Fruit fly (Drosophila melanogaster) whole organism, wandering third instar larva: ENCODE data around the gene Tim17a1.

Source experiments
- Abd-B ChIP-seq: fragments of >200 bp; optimal IDR thresholded peaks from 2 replicates; lab custom pipeline; 2017; ENCODE audit warnings: missing biosample characterization, missing genetic modification characterization
- CG9705 ChIP-seq: fragments of 200-800 bp; sonication (Bioruptor generic); optimal IDR thresholded peaks from 2 replicates; lab custom pipeline; 2018; ENCODE audit warnings: missing biosample characterization, mild to moderate bottlenecking, missing genetic modification characterization
- CrebA ChIP-seq: fragments of 200-800 bp; sonication (Bioruptor generic); optimal IDR thresholded peaks from 2 replicates; lab custom pipeline; 2016; ENCODE audit warnings: missing biosample characterization, mild to moderate bottlenecking, missing genetic modification characterization, borderline replicate concordance
- Dfd ChIP-seq: fragments of >200 bp; optimal IDR thresholded peaks from 2 replicates; lab custom pipeline; 2017; ENCODE audit warnings: missing biosample characterization, missing genetic modification characterization
- Dif ChIP-seq: fragments of 200-275, 200-300 bp; sonication (Bioruptor generic); optimal IDR thresholded peaks from 2 replicates; lab custom pipeline; 2018; ENCODE audit warnings: missing biosample characterization, missing genetic modification characterization; ENCODE audit not compliant: partially characterized antibody
- GATAd ChIP-seq: sonication (Bioruptor generic); optimal IDR thresholded peaks from 2 replicates; lab custom pipeline; 2016; ENCODE audit warnings: missing biosample characterization, missing genetic modification characterization
- HLH106 ChIP-seq: fragments of 200-800 bp; optimal IDR thresholded peaks from 3 replicates; lab custom pipeline; 2019; ENCODE audit warnings: missing biosample characterization, mild to moderate bottlenecking, missing genetic modification characterization, moderate library complexity
- Hr78 ChIP-seq: fragments of >200 bp; optimal IDR thresholded peaks from 2 replicates; lab custom pipeline; 2017; ENCODE audit warnings: missing biosample characterization, missing genetic modification characterization
- Hr83 ChIP-seq: fragments of 200-300 bp; sonication (Bioruptor generic); optimal IDR thresholded peaks from 2 replicates; lab custom pipeline; 2016; ENCODE audit warnings: missing biosample characterization, mild to moderate bottlenecking, missing genetic modification characterization, moderate library complexity; ENCODE audit not compliant: poor library complexity, severe bottlenecking
- Myc ChIP-seq: fragments of >200 bp; optimal IDR thresholded peaks from 2 replicates; lab custom pipeline; 2017
- N ChIP-seq: fragments of >200 bp; optimal IDR thresholded peaks from 2 replicates; lab custom pipeline; 2018; ENCODE audit warnings: missing biosample characterization, missing external identifiers, missing genetic modification characterization
- Rel ChIP-seq, 2 experiments: fragments of 200-800 bp; sonication (Bioruptor generic) in 1 of 2; optimal IDR thresholded peaks; 2 replicates in 1 of 2; 3 replicates in 1 of 2; lab custom pipeline; 2016 to 2019; ENCODE audit warnings: mild to moderate bottlenecking in 2 of 2, missing biosample characterization in 2 of 2, missing genetic modification characterization in 2 of 2, moderate library complexity in 1 of 2
- Sp1 ChIP-seq: fragments of 200-800 bp; sonication (Bioruptor generic); optimal IDR thresholded peaks from 3 replicates; lab custom pipeline; 2019; ENCODE audit warnings: missing biosample characterization, mild to moderate bottlenecking, missing genetic modification characterization, moderate library complexity
- Vsx2 ChIP-seq: fragments of 200-300, 225-300 bp; sonication (Bioruptor generic); optimal IDR thresholded peaks from 2 replicates; lab custom pipeline; 2018; ENCODE audit warnings: missing biosample characterization, missing genetic modification characterization; ENCODE audit not compliant: partially characterized antibody
- br ChIP-seq: fragments of 200-800 bp; sonication (Bioruptor generic); optimal IDR thresholded peaks from 2 replicates; lab custom pipeline; 2016; ENCODE audit warnings: missing biosample characterization, missing genetic modification characterization
- brk ChIP-seq: fragments of 200-800 bp; sonication (Bioruptor generic); optimal IDR thresholded peaks from 2 replicates; lab custom pipeline; 2016; ENCODE audit warnings: missing biosample characterization, mild to moderate bottlenecking, missing genetic modification characterization
- dl ChIP-seq, 2 experiments: fragments of 175-275, 200-275 bp in 1 of 2; fragments of 200-275 bp in 1 of 2; sonication (Bioruptor generic); optimal IDR thresholded peaks; lab custom pipeline; 2018; ENCODE audit warnings: mild to moderate bottlenecking in 2 of 2, missing biosample characterization in 2 of 2, missing genetic modification characterization in 2 of 2, moderate library complexity in 2 of 2; ENCODE audit not compliant: partially characterized antibody in 2 of 2, insufficient read depth in 1 of 2
- dmrt93B ChIP-seq: fragments of 200-800 bp; sonication (Bioruptor generic); optimal IDR thresholded peaks from 2 replicates; lab custom pipeline; 2018; ENCODE audit warnings: missing biosample characterization, mild to moderate bottlenecking, missing genetic modification characterization
- dsf ChIP-seq: sonication (Bioruptor generic); optimal IDR thresholded peaks from 2 replicates; lab custom pipeline; 2016; ENCODE audit warnings: missing biosample characterization, missing genetic modification characterization, borderline replicate concordance
- ey ChIP-seq: fragments of 200-800 bp; sonication (Bioruptor generic); optimal IDR thresholded peaks from 2 replicates; lab custom pipeline; 2016; ENCODE audit warnings: missing biosample characterization, missing genetic modification characterization
- foxo ChIP-seq, 2 experiments: fragments of 200-800 bp; sonication (Bioruptor generic); optimal IDR thresholded peaks; 2 replicates in 1 of 2; 3 replicates in 1 of 2; lab custom pipeline; 2016 to 2017; ENCODE audit warnings: missing biosample characterization in 2 of 2, missing genetic modification characterization in 2 of 2
- fru ChIP-seq: fragments of 200-800 bp; sonication (Bioruptor generic); optimal IDR thresholded peaks from 3 replicates; lab custom pipeline; 2016; ENCODE audit warnings: missing biosample characterization, mild to moderate bottlenecking, missing genetic modification characterization
- jim ChIP-seq: fragments of 175-275, 200-325 bp; sonication (Bioruptor generic); optimal IDR thresholded peaks from 2 replicates; lab custom pipeline; 2016; ENCODE audit warnings: missing biosample characterization, mild to moderate bottlenecking, missing genetic modification characterization
- lola ChIP-seq: fragments of >200 bp; optimal IDR thresholded peaks from 2 replicates; lab custom pipeline; 2017; ENCODE audit warnings: missing biosample characterization, missing genetic modification characterization
- pan ChIP-seq: fragments of >200 bp; optimal IDR thresholded peaks from 2 replicates; lab custom pipeline; 2017
- rgr ChIP-seq: fragments of 200-800 bp; sonication (Bioruptor generic); optimal IDR thresholded peaks from 3 replicates; lab custom pipeline; 2016; ENCODE audit warnings: missing biosample characterization, mild to moderate bottlenecking, missing genetic modification characterization
- sage ChIP-seq: fragments of 200-800 bp; sonication (Bioruptor generic); optimal IDR thresholded peaks from 2 replicates; lab custom pipeline; 2016; ENCODE audit warnings: missing biosample characterization, mild to moderate bottlenecking, missing genetic modification characterization
- sv ChIP-seq: fragments of 200-800 bp; sonication (Bioruptor generic); optimal IDR thresholded peaks from 3 replicates; lab custom pipeline; 2016; ENCODE audit warnings: missing biosample characterization, missing genetic modification characterization

The Tim17a1 gene

DNA sequence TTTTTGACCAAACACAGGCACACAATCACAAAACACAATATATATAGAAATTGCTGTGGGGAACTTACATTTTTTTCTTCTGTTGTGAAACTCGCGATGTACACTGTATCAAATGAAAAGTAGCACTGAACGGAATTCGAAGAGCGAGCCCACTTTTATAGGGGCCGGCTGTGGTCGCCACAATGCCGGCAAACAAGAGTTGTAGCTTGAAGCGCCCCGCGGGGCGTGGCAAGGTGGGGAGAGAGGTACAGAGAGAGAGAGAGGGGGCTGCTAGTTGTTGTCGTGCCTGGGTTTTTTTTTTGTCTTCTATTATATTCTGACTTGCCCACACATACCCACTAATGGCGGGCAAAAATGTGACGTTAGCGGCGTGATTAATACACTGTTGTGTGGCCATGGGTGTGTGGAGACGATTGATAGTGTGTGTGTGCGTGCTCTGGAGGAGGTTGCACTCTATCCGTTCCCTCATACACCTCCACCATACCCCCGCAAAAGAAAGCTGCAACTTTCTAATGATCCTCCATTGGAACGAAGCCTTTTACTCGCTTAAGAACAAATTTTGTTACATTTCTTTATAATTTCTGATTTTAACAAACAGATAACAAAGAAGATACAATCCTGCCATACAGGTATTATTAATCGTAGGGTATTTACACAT lies 4.8 kb upstream of the Tim17a1 start, which contains the start of gene GstD1 (continued):
- TF ChIP-seq Dfd (GFP tag; lab: Kevin White, UChicago) (no peak), GATAd (no peak), brk (GFP tag; lab: Kevin White, UChicago) (no peak), Myc (no peak), sage (GFP tag; lab: Kevin White, UChicago) (no peak), Hr78 (GFP tag; lab: Kevin White, UChicago) (no peak), CrebA (GFP tag; lab: Kevin White, UChicago) (no peak), jim (peak; percentile 83), dsf (GFP tag; lab: Kevin White, UChicago) (no peak), lola (GFP tag; lab: Kevin White, UChicago) (no peak)

DNA sequence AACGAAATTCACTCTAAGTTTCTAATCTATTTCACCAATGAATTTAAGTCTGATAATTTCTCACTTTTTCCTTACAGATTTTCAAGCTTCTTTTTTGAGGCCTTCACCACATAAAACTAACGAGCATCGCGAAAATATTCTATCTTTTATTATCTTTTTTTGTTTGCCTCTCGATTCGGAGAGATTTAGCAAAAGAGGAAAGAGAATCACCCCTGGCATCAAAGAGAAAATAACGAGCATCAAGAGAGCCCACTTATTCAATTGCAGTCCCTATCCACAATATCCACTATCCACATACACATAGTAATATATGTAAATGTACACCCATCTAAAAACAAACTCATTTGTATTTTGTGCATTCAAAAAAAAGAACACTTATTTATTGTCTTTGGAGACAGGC lies 3.0 kb upstream of the Tim17a1 start, which contains the start of gene GstD9:
Gene GstD9 (minus strand): TSS at position 101 of the 400 bp plus-strand sequence.
- no peak for TF ChIP-seq dsf (GFP tag; lab: Kevin White, UChicago)

DNA sequence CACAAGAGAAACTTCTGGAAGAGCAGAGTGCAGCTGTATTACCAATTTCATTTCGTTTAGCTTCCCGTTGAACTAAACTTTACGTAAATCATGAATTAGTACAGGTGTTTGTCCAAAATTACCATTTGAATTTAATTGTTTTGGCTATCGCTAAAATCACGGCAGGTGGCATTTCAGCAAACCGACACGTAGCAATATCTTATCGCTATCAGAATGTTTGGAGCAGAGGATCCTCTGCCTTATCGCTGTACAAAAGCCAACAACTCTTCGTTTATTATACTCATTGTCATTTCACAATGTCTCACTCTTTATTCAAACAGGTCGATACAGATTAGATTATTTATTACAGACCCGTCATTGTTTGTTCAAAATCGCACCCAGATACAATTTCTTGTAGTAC lies 1.4 kb upstream of the Tim17a1 start:
- TF ChIP-seq Rel (GFP tag; optimal IDR thresholded peaks at IDR 0.05; lab: Kevin White, UChicago) (no peak), Rel (tag; optimal IDR thresholded peaks at IDR 0.05; lab: Kevin White, UChicago) (no peak), sage (GFP tag; lab: Kevin White, UChicago) (no peak), Sp1 (no peak), GATAd (no peak), Myc (no peak), jim (no peak), brk (GFP tag; lab: Kevin White, UChicago) (no peak), ey (GFP tag; lab: Kevin White, UChicago) (no peak), br (GFP tag; lab: Kevin White, UChicago) (no peak), pan (lab: Kevin White, UChicago) (no peak), dl (GFP tag; optimal IDR thresholded peaks at IDR 0.05; lab: Kevin White, UChicago; ENCODE audit: insufficient read depth in 1 of 2, partially characterized antibody in 2 of 2) (no peak), Vsx2 (GFP tag; lab: Kevin White, UChicago) (no peak), dsf (GFP tag; lab: Kevin White, UChicago) (no peak), HLH106 (tag; lab: Kevin White, UChicago) (no peak), fru (GFP tag; lab: Kevin White, UChicago) (no peak), foxo (GFP tag; optimal IDR thresholded peaks at IDR 0.05; lab: Kevin White, UChicago) (no peak), rgr (GFP tag; lab: Kevin White, UChicago) (no peak), Hr78 (GFP tag; lab: Kevin White, UChicago) (no peak)
- TF ChIP-seq, all 38 proteins: peak for 0

DNA sequence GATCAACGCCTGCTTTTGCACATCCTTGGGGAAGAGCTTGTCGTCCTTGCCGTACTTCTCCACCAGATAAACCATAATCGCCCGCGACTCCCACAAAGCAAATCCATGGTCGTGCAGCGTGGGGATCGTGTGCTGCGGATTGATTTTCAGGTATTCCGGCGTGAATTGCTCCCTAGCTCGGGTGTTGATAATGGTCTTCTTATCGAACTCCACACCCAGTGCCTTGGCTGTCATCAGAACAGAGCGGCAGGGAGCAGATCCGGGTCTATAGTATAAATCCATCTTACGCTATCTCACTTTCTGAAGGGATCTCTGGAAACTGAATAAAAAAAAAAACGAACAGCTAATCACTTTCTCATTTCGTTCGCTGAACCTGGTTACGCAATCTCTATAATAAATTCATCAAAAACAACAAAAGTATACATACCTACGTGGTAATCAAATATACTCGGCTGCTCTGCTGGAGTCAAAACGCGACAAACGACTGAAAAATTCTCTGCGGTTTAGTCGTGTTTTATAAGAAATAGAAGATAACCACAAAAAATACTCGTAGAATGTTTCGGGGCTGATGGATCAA lies 872 bp upstream of the Tim17a1 start, which contains the start of gene GstD10:
Gene GstD10 (minus strand): TSS at position 472 of the 577 bp plus-strand sequence.
- TF ChIP-seq lola (GFP tag; lab: Kevin White, UChicago) = no peak
- no peak for TF ChIP-seq Sp1
- TF ChIP-seq ey (GFP tag; lab: Kevin White, UChicago) = no peak
- no peak for TF ChIP-seq foxo (GFP tag; optimal IDR thresholded peaks at IDR 0.05; lab: Kevin White, UChicago)
- no peak for TF ChIP-seq sv (GFP tag; lab: Kevin White, UChicago)
- no peak for TF ChIP-seq dmrt93B
- TF ChIP-seq CG9705 (GFP tag; lab: Kevin White, UChicago) = no peak
- no peak for TF ChIP-seq Rel (GFP tag; optimal IDR thresholded peaks at IDR 0.05; lab: Kevin White, UChicago)
- no peak for TF ChIP-seq Rel (tag; optimal IDR thresholded peaks at IDR 0.05; lab: Kevin White, UChicago)
- no peak for TF ChIP-seq Abd-B (GFP tag; lab: Kevin White, UChicago)
- TF ChIP-seq HLH106 (tag; lab: Kevin White, UChicago) = no peak
- no peak for TF ChIP-seq Myc
- no peak for TF ChIP-seq sage (GFP tag; lab: Kevin White, UChicago)
- no peak for TF ChIP-seq Vsx2 (GFP tag; lab: Kevin White, UChicago)
- no peak for TF ChIP-seq fru (GFP tag; lab: Kevin White, UChicago)
- TF ChIP-seq Hr83 (GFP tag; lab: Kevin White, UChicago) = no peak
- no peak for TF ChIP-seq Dif (GFP tag; lab: Kevin White, UChicago)
- no peak for TF ChIP-seq N (GFP tag; lab: Kevin White, UChicago)
